Worm (Caenorhabditis elegans) whole organism, L1 larva: ENCODE measurements around the gene vha-1.

Experiments
- jun-1 ChIP-seq: fragments of 150-350 bp; optimal IDR thresholded peaks from 2 replicates; lab custom pipeline; 2014; ENCODE audit warnings: missing biosample characterization, missing genetic modification reagents, missing genetic modification characterization
- nhr-12 ChIP-seq: sonication (generic microtip); optimal IDR thresholded peaks from 2 replicates; lab custom pipeline; 2017; ENCODE audit warnings: missing biosample characterization, missing genetic modification characterization
- nhr-28 ChIP-seq: fragments of 150-350 bp; optimal IDR thresholded peaks from 2 replicates; lab custom pipeline; 2014; ENCODE audit warnings: missing biosample characterization, missing genetic modification characterization
- unc-62 ChIP-seq: fragments of 150-350 bp; optimal IDR thresholded peaks from 2 replicates; lab custom pipeline; 2014; ENCODE audit warnings: missing biosample characterization, missing genetic modification reagents, missing genetic modification characterization

- no peak for TF ChIP-seq nhr-12 (tag; lab: Kevin White, UChicago)
- no peak for TF ChIP-seq nhr-28 (tag; lab: Kevin White, UChicago)
- TF ChIP-seq jun-1 (tag; lab: Kevin White, UChicago): no peak
- no peak for TF ChIP-seq unc-62 (GFP tag; lab: Kevin White, UChicago)
Measured at ce11 chrIII:9817894-9818293, 36.8 kb downstream of the vha-1 start.
